Worm (Caenorhabditis elegans) whole organism, late embryonic: ENCODE data around the gene pdzd-8.

Source experiments
- F13H6.1 ChIP-seq: sonication (generic microtip); optimal IDR thresholded peaks from 2 replicates; lab custom pipeline; 2016; ENCODE audit warnings: missing genetic modification characterization, missing compliant biosample characterization
- K02D7.2 ChIP-seq: sonication (generic microtip); optimal IDR thresholded peaks from 2 replicates; lab custom pipeline; 2017; ENCODE audit warnings: mild to moderate bottlenecking, missing genetic modification characterization, missing compliant biosample characterization
- K09A11.1 ChIP-seq: sonication (generic microtip); optimal IDR thresholded peaks from 2 replicates; lab custom pipeline; 2017; ENCODE audit warnings: antibody characterized with exemption, mild to moderate bottlenecking, missing genetic modification characterization, missing compliant biosample characterization; ENCODE audit not compliant: insufficient read depth
- Y22D7AL.16 ChIP-seq: sonication (generic microtip); optimal IDR thresholded peaks from 2 replicates; lab custom pipeline; 2016; ENCODE audit warnings: missing genetic modification characterization, missing compliant biosample characterization
- ahr-1 ChIP-seq: sonication (generic microtip); optimal IDR thresholded peaks from 2 replicates; lab custom pipeline; 2016; ENCODE audit warnings: missing genetic modification characterization, missing compliant biosample characterization
- ceh-14 ChIP-seq: sonication (generic microtip); optimal IDR thresholded peaks from 2 replicates; lab custom pipeline; 2016; ENCODE audit warnings: missing genotype, missing genetic modification characterization, missing compliant biosample characterization
- ceh-22 ChIP-seq: sonication (generic microtip); optimal IDR thresholded peaks from 2 replicates; lab custom pipeline; 2017; ENCODE audit warnings: missing biosample characterization, missing genetic modification characterization
- ceh-24 ChIP-seq: sonication (generic microtip); optimal IDR thresholded peaks from 2 replicates; lab custom pipeline; 2016; ENCODE audit warnings: mild to moderate bottlenecking, missing genetic modification characterization, missing compliant biosample characterization
- ceh-30 ChIP-seq: fragments of 150-350 bp; optimal IDR thresholded peaks from 2 replicates; lab custom pipeline; 2014; ENCODE audit warnings: missing biosample characterization, missing genetic modification characterization
- ceh-31 ChIP-seq: sonication (generic microtip); optimal IDR thresholded peaks from 2 replicates; lab custom pipeline; 2016; ENCODE audit warnings: missing genetic modification characterization, missing compliant biosample characterization
- ceh-45 ChIP-seq: fragments of 200-800 bp; sonication (Bioruptor generic); IDR thresholded peaks from 2 replicates; pipeline ENCODE4 v1.3.6; 2022; ENCODE audit warnings: missing genetic modification reagents, missing genetic modification characterization, missing compliant biosample characterization
- ceh-6 ChIP-seq: fragments of 200-800 bp; sonication (Bioruptor generic); optimal IDR thresholded peaks from 2 replicates; lab custom pipeline; 2018; ENCODE audit warnings: mild to moderate bottlenecking, missing genetic modification characterization, missing compliant biosample characterization
- dmd-4 ChIP-seq: sonication (generic microtip); optimal IDR thresholded peaks from 2 replicates; lab custom pipeline; 2016; ENCODE audit warnings: borderline replicate concordance, missing genetic modification characterization, missing compliant biosample characterization
- dve-1 ChIP-seq: sonication (generic microtip); optimal IDR thresholded peaks from 2 replicates; lab custom pipeline; 2017; ENCODE audit warnings: antibody characterized with exemption, mild to moderate bottlenecking, missing genetic modification characterization, missing compliant biosample characterization
- elt-2 ChIP-seq: sonication (generic microtip); optimal IDR thresholded peaks from 2 replicates; lab custom pipeline; 2016; ENCODE audit warnings: missing genetic modification reagents, missing genetic modification characterization, missing compliant biosample characterization
- elt-4 ChIP-seq: sonication (generic microtip); optimal IDR thresholded peaks from 2 replicates; lab custom pipeline; 2016; ENCODE audit warnings: missing genetic modification characterization, missing compliant biosample characterization
- eyg-1 ChIP-seq: sonication (generic microtip); optimal IDR thresholded peaks from 2 replicates; lab custom pipeline; 2016; ENCODE audit warnings: missing genotype, missing genetic modification characterization, missing compliant biosample characterization
- fax-1 ChIP-seq: sonication (generic microtip); optimal IDR thresholded peaks from 2 replicates; lab custom pipeline; 2016; ENCODE audit warnings: missing genotype, missing genetic modification characterization, missing compliant biosample characterization
- fkh-6 ChIP-seq: sonication (generic microtip); optimal IDR thresholded peaks from 2 replicates; lab custom pipeline; 2016; ENCODE audit warnings: missing genetic modification characterization, missing compliant biosample characterization
- gmeb-2 ChIP-seq: sonication (generic microtip); optimal IDR thresholded peaks from 2 replicates; lab custom pipeline; 2016; ENCODE audit warnings: missing genetic modification characterization, inconsistent platforms, missing compliant biosample characterization
- hlh-13 ChIP-seq: fragments of 200-800 bp; sonication (Bioruptor generic); optimal IDR thresholded peaks from 2 replicates; lab custom pipeline; 2018; ENCODE audit warnings: mild to moderate bottlenecking, missing genetic modification characterization, missing compliant biosample characterization
- hlh-6 ChIP-seq: sonication (generic microtip); optimal IDR thresholded peaks from 2 replicates; lab custom pipeline; 2016; ENCODE audit warnings: missing genotype, missing genetic modification characterization, missing compliant biosample characterization
- madf-2 ChIP-seq: sonication (generic microtip); optimal IDR thresholded peaks from 2 replicates; lab custom pipeline; 2017; ENCODE audit warnings: missing genetic modification characterization, missing compliant biosample characterization
- nfya-1 ChIP-seq: sonication (generic microtip); optimal IDR thresholded peaks from 2 replicates; lab custom pipeline; 2017; ENCODE audit warnings: missing genetic modification characterization, mild to moderate bottlenecking, missing compliant biosample characterization, antibody characterized with exemption, moderate library complexity
- nhr-11 ChIP-seq: fragments of 150-350 bp; optimal IDR thresholded peaks from 2 replicates; lab custom pipeline; 2014; ENCODE audit warnings: missing biosample characterization, missing genetic modification characterization
- nhr-232 ChIP-seq: sonication (generic microtip); optimal IDR thresholded peaks from 2 replicates; lab custom pipeline; 2016; ENCODE audit warnings: missing genetic modification characterization, missing compliant biosample characterization
- npax-4 ChIP-seq: sonication (generic microtip); optimal IDR thresholded peaks from 2 replicates; lab custom pipeline; 2016; ENCODE audit warnings: missing genetic modification characterization, missing compliant biosample characterization
- pax-1 ChIP-seq: fragments of 150-350 bp; optimal IDR thresholded peaks from 2 replicates; lab custom pipeline; 2014; ENCODE audit warnings: missing biosample characterization, missing genetic modification characterization
- pha-4 ChIP-seq: fragments of 150-350 bp; optimal IDR thresholded peaks from 2 replicates; lab custom pipeline; 2018; ENCODE audit warnings: missing biosample characterization, missing genetic modification reagents, missing genetic modification characterization
- pros-1 ChIP-seq: fragments of 150-350 bp; optimal IDR thresholded peaks from 2 replicates; lab custom pipeline; 2014; ENCODE audit warnings: missing biosample characterization, missing genetic modification reagents, missing genetic modification characterization
- rnt-1 ChIP-seq: sonication (generic microtip); optimal IDR thresholded peaks from 2 replicates; lab custom pipeline; 2016; ENCODE audit warnings: missing genetic modification characterization, missing compliant biosample characterization
- sdc-2 ChIP-seq: sonication (generic microtip); optimal IDR thresholded peaks from 2 replicates; lab custom pipeline; 2016; ENCODE audit warnings: missing genotype, missing genetic modification characterization, missing compliant biosample characterization
- sox-4 ChIP-seq: sonication (generic microtip); optimal IDR thresholded peaks from 2 replicates; lab custom pipeline; 2017; ENCODE audit warnings: mild to moderate bottlenecking, missing genetic modification characterization, inconsistent platforms, missing compliant biosample characterization
- syd-9 ChIP-seq: sonication (generic microtip); optimal IDR thresholded peaks from 2 replicates; lab custom pipeline; 2016; ENCODE audit warnings: mild to moderate bottlenecking, missing genetic modification characterization, moderate library complexity, missing compliant biosample characterization
- tbx-2 ChIP-seq: sonication (generic microtip); optimal IDR thresholded peaks from 2 replicates; lab custom pipeline; 2016; ENCODE audit warnings: missing genetic modification characterization, missing compliant biosample characterization
- tbx-7 ChIP-seq: sonication (generic microtip); optimal IDR thresholded peaks from 2 replicates; lab custom pipeline; 2016; ENCODE audit warnings: missing genotype, missing genetic modification characterization, missing compliant biosample characterization
- unc-3 ChIP-seq, 2 experiments: fragments of 200-800 bp in 1 of 2; sonication (Bioruptor generic) in 1 of 2; sonication (generic microtip) in 1 of 2; conservative IDR thresholded peaks in 1 of 2; optimal IDR thresholded peaks in 1 of 2; 2 replicates each; pipeline versions ENCODE4 v1.3.6 to Lab custom; 2016 to 2022; ENCODE audit warnings: missing compliant biosample characterization in 2 of 2, missing genetic modification characterization in 2 of 2, missing genetic modification reagents in 1 of 2
- unc-42 ChIP-seq: sonication (generic microtip); optimal IDR thresholded peaks from 2 replicates; lab custom pipeline; 2016; ENCODE audit warnings: missing genotype, missing genetic modification characterization, missing compliant biosample characterization
- zip-5 ChIP-seq: sonication (generic microtip); optimal IDR thresholded peaks from 2 replicates; lab custom pipeline; 2016; ENCODE audit warnings: missing genetic modification characterization, missing compliant biosample characterization

pdzd-8 gene

DNA sequence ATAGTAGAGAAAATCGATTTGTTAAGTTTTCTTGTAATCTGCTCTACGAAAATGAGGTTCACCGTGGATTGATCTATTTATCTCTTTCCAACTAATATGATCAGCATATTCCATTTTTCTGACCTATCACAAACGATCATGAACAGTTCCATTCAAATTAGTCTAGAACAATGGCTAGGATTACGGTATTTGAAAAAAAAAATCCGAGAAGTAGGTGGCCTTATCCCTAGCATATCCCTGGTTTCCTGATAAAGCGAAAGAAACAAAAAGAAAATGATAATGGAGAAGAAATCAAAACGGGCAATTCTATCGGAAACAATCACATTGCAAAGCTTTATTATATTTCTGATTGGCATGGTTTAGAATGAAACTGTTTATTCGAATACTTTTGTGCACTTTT is 17.5 kb downstream of the pdzd-8 start, which contains the start of gene mltn-12:
Gene mltn-12, plus strand, starts transcription at position 301 of the 400 bp plus-strand sequence.
- TF ChIP-seq pax-1 = no peak
- no peak for TF ChIP-seq gmeb-2 (tag; lab: Kevin White, UChicago)
- no peak for TF ChIP-seq nhr-232 (tag; lab: Kevin White, UChicago)
- no peak for TF ChIP-seq elt-2 (tag; lab: Kevin White, UChicago)
- no peak for TF ChIP-seq zip-5 (tag; lab: Kevin White, UChicago)
- TF ChIP-seq hlh-6 (tag; lab: Kevin White, UChicago) = no peak
- TF ChIP-seq tbx-2 = no peak
- TF ChIP-seq rnt-1 (tag; lab: Kevin White, UChicago) = no peak
- no peak for TF ChIP-seq K09A11.1 (tag; lab: Kevin White, UChicago)
- no peak for TF ChIP-seq fkh-6
- TF ChIP-seq ceh-30 (tag; lab: Kevin White, UChicago) = no peak
- no peak for TF ChIP-seq ahr-1 (tag; lab: Kevin White, UChicago)
- no peak for TF ChIP-seq ceh-24 (tag; lab: Kevin White, UChicago)
- TF ChIP-seq madf-2 (tag; lab: Kevin White, UChicago) = no peak
- TF ChIP-seq sdc-2 (tag; lab: Kevin White, UChicago) = no peak
- no peak for TF ChIP-seq ceh-22 (tag; lab: Kevin White, UChicago)
- TF ChIP-seq npax-4 (tag; lab: Kevin White, UChicago) = no peak
- no peak for TF ChIP-seq Y22D7AL.16 (tag; lab: Kevin White, UChicago)
- no peak for TF ChIP-seq sox-4 (tag; lab: Kevin White, UChicago)

DNA sequence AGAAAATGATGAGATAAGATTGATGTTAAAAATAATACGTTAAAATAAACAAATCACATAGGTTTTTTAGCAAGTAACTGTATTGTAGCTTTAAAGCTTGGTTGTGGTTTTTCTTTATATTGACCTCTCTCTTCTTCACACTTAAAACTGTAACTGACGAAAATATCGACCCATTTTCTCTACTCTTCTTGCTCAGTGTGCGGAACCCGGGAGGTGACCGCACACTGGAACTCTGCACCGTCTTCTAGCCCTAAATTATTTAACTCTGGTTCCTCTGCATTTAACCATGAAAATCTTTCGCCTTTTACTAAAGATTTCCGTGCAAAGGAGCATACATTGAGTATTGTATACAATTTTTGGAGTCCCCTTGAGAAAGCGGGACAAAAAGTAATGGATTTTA is 19.2 kb downstream of the pdzd-8 start:
- TF ChIP-seq sdc-2 (tag; lab: Kevin White, UChicago) = no peak
- TF ChIP-seq ceh-31 = no peak
- TF ChIP-seq ceh-45 (GFP tag; lab: Robert Waterston, UW) = no peak
- no peak for TF ChIP-seq nhr-11
- no peak for TF ChIP-seq rnt-1 (tag; lab: Kevin White, UChicago)
- TF ChIP-seq unc-42 (tag; lab: Kevin White, UChicago) = no peak
- TF ChIP-seq ceh-6 (GFP tag; lab: Kevin White, UChicago) = no peak
- TF ChIP-seq tbx-7 = no peak
- no peak for TF ChIP-seq pax-1
- no peak for TF ChIP-seq fkh-6
- TF ChIP-seq pros-1 = no peak
- TF ChIP-seq hlh-6 (tag; lab: Kevin White, UChicago) = no peak
- no peak for TF ChIP-seq dmd-4 (tag; lab: Kevin White, UChicago)
- no peak for TF ChIP-seq F13H6.1

DNA sequence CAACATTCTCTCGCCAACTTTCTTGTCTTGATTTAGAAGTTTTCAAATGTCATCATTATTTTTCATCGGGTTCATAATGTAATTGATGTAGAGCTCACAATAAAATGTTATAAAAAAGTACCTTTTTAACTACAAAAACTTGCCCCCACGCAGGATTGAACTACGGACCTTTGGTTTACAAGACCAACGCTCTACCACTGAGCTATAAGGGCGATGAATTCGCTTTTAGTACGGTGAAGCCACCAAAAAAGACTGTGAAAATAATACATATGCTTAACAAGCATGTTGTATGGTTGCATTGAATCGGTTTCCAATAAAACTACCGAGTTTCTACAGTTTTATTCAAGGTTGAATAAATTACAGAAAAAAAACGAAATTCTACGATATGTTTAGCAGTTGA is 25.3 kb downstream of the pdzd-8 start:
- no peak for TF ChIP-seq dmd-4 (tag; lab: Kevin White, UChicago)
- TF ChIP-seq unc-3 (GFP tag; conservative IDR thresholded peaks at IDR 0.05; lab: Robert Waterston, UW) = no peak
- no peak for TF ChIP-seq unc-3 (tag; optimal IDR thresholded peaks at IDR 0.05; lab: Kevin White, UChicago)
- no peak for TF ChIP-seq pros-1
- TF ChIP-seq nfya-1 (tag; lab: Kevin White, UChicago) = no peak
- no peak for TF ChIP-seq pha-4 (tag; lab: Kevin White, UChicago)
- TF ChIP-seq hlh-13 (GFP tag; lab: Kevin White, UChicago) = no peak
- TF ChIP-seq ceh-14 (tag; lab: Kevin White, UChicago) = no peak
- TF ChIP-seq elt-4 = no peak
- TF ChIP-seq eyg-1 = no peak
- TF ChIP-seq unc-42 (tag; lab: Kevin White, UChicago) = no peak
- TF ChIP-seq K09A11.1 (tag; lab: Kevin White, UChicago) = no peak
- no peak for TF ChIP-seq syd-9 (tag; lab: Kevin White, UChicago)
- TF ChIP-seq K02D7.2 (tag; lab: Kevin White, UChicago) = no peak
- TF ChIP-seq dve-1 = no peak
- no peak for TF ChIP-seq fax-1
